Worm (Caenorhabditis elegans) whole organism, L4 larva: ENCODE data around the gene F53F1.2.

Source experiments
- Y5F2A.4 ChIP-seq: fragments of 200-800 bp; sonication (Bioruptor generic); optimal IDR thresholded peaks from 2 replicates; lab custom pipeline; 2018; ENCODE audit warnings: mild to moderate bottlenecking, missing genetic modification characterization, missing compliant biosample characterization
- arid-1 ChIP-seq: fragments of 200-800 bp; sonication (Bioruptor generic); conservative IDR thresholded peaks from 2 replicates; pipeline ENCODE4 v1.3.6; 2022; ENCODE audit warnings: missing genetic modification reagents, missing genetic modification characterization, missing compliant biosample characterization
- egl-43 ChIP-seq: fragments of 200-800 bp; sonication (Bioruptor generic); IDR thresholded peaks from 2 replicates; pipeline ENCODE4 v1.3.6; 2022; ENCODE audit warnings: missing genetic modification reagents, missing genetic modification characterization, missing compliant biosample characterization
- fkh-10 ChIP-seq: fragments of 150-350 bp; optimal IDR thresholded peaks from 2 replicates; lab custom pipeline; 2014; ENCODE audit warnings: missing biosample characterization, missing genetic modification reagents, missing genetic modification characterization
- lin-13 ChIP-seq: fragments of 150-350 bp; optimal IDR thresholded peaks from 2 replicates; lab custom pipeline; 2014; ENCODE audit warnings: missing biosample characterization, missing genetic modification reagents, missing genetic modification characterization
- mep-1 ChIP-seq: fragments of 150-350 bp; sonication (generic microtip); optimal IDR thresholded peaks from 3 replicates; lab custom pipeline; 2014; ENCODE audit warnings: missing biosample characterization, missing genetic modification characterization
- mxl-2 ChIP-seq: fragments of 200-800 bp; sonication (Bioruptor generic); conservative IDR thresholded peaks from 2 replicates; pipeline ENCODE4 v1.3.6; 2022; ENCODE audit warnings: missing genetic modification reagents, missing genetic modification characterization, missing compliant biosample characterization
- nhr-10 ChIP-seq: fragments of 150-350 bp; optimal IDR thresholded peaks from 2 replicates; lab custom pipeline; 2014; ENCODE audit warnings: missing biosample characterization, missing genetic modification characterization
- nhr-111 ChIP-seq: fragments of 200-800 bp; sonication (Bioruptor generic); optimal IDR thresholded peaks from 2 replicates; lab custom pipeline; 2018; ENCODE audit warnings: mild to moderate bottlenecking, missing genetic modification characterization, missing compliant biosample characterization
- nhr-6 ChIP-seq: fragments of 150-350 bp; optimal IDR thresholded peaks from 2 replicates; lab custom pipeline; 2014; ENCODE audit warnings: missing biosample characterization, missing genetic modification characterization

DNA sequence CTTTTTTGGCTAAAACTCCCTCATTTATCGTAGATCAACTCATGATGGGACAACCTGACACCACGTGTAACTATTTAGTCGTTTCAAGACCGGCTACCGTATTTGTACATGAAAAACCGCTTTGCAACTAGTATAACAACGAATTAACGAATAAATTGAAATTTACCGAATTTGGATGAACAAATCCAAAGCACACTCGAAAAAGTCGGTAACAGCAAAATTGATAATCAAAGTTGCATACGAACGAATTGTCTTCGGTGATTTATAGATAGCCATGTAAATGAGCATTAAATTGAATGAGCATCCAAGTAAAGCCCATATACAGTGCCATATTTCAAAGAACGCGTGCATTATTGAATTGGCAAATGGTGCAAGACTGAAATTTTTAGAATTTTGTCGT is 25.7 kb downstream of the F53F1.2 start, which contains the start of gene srd-17:
- TF ChIP-seq egl-43 (no peak), mxl-2 (no peak), fkh-10 (no peak), Y5F2A.4 (no peak), arid-1 (GFP tag; lab: Robert Waterston, UW) (no peak), nhr-111 (GFP tag; lab: Kevin White, UChicago) (no peak), nhr-6 (tag; lab: Kevin White, UChicago) (no peak), mep-1 (tag; lab: Kevin White, UChicago) (no peak), lin-13 (GFP tag; lab: Kevin White, UChicago) (no peak), nhr-10 (tag; lab: Kevin White, UChicago) (no peak)
